Worm (Caenorhabditis elegans): ENCODE data around the gene nhr-234.

DNA sequence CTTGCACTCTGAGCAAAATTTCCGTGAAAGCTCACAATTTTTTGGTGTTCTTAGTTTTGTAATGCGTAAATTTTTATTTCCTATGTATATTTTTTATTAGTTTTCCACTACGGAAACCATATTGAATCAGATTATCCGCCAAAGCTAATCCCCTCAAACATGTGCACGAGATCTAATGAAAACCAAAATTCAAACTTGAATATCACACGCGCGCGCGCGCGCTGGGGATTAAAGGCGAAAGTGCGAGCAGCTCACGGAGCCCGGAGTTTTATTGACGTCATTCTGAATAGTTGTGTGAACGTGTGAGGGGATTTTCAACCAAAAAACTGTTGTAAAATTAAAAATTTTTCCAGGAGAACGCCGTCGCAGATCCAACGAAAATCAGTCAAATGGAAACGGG, 32.4 kb downstream of the nhr-234 start:
- TF ChIP-seq lsy-2 (tag; optimal IDR thresholded peaks at IDR 0.05) (no peak), ama-1 (optimal IDR thresholded peaks at IDR 0.05) (no peak), aly-2 (tag; optimal IDR thresholded peaks at IDR 0.05) (no peak), sox-4 (tag; optimal IDR thresholded peaks at IDR 0.05) (no peak), blmp-1 (tag; optimal IDR thresholded peaks at IDR 0.05) (no peak), fkh-10 (GFP tag; optimal IDR thresholded peaks at IDR 0.05) (no peak)

All from whole organism, L1 larva.